Fruit fly (Drosophila melanogaster): ENCODE results near the gene Nep6.
A peak's percentile ranks its signal among the peaks of the same experiment; 100 is the strongest.

Gene Nep6

dm6 chrX:12752196-12752595 is 49.3 kb upstream of the Nep6 start (continued):
- TF ChIP-seq Hr39 (GFP tag; optimal IDR thresholded peaks at IDR 0.05) (peak; percentile 100), salr (GFP tag; optimal IDR thresholded peaks at IDR 0.05) (peak; percentile 99 to 100), CG9139 (GFP tag; optimal IDR thresholded peaks at IDR 0.05) (peak; percentile 99), Sox14 (GFP tag; optimal IDR thresholded peaks at IDR 0.05) (peak; percentile 100), CG6163 (GFP tag; IDR thresholded peaks at IDR 0.05) (peak; percentile 100), dsx (GFP tag; optimal IDR thresholded peaks at IDR 0.05; ENCODE audit: poor library complexity, severe bottlenecking) (peak; percentile 99), spab (GFP tag; optimal IDR thresholded peaks at IDR 0.05) (peak; percentile 100), CG6854 (GFP tag; optimal IDR thresholded peaks at IDR 0.05) (peak; percentile 99), Eip75B (GFP tag; optimal IDR thresholded peaks at IDR 0.05) (peak; percentile 100), Hr4 (GFP tag; optimal IDR thresholded peaks at IDR 0.05) (peak; percentile 94), CG8119 (GFP tag; IDR thresholded peaks at IDR 0.05) (peak; percentile 99), CG8319 (GFP tag; optimal IDR thresholded peaks at IDR 0.05) (peak; percentile 99), CG3919 (GFP tag; optimal IDR thresholded peaks at IDR 0.05) (peak; percentile 100), CG6808 (GFP tag; optimal IDR thresholded peaks at IDR 0.05) (peak; percentile 99), CG7368 (GFP tag; optimal IDR thresholded peaks at IDR 0.05) (peak; percentile 99), net (GFP tag; optimal IDR thresholded peaks at IDR 0.05) (peak; percentile 100)

dm6 chrX:12753602-12754347 is 47.7 kb upstream of the Nep6 start:
- TF ChIP-seq esn (GFP tag; optimal IDR thresholded peaks at IDR 0.05) (no peak), topi (GFP tag; optimal IDR thresholded peaks at IDR 0.05) (no peak), ss (GFP tag; optimal IDR thresholded peaks at IDR 0.05) (peak; percentile 47 to 84), OdsH (GFP tag; optimal IDR thresholded peaks at IDR 0.05) (no peak), Sox102F (GFP tag; optimal IDR thresholded peaks at IDR 0.05) (no peak), acj6 (GFP tag; optimal IDR thresholded peaks at IDR 0.05) (no peak), Eip75B (GFP tag; optimal IDR thresholded peaks at IDR 0.05) (no peak), CG8632 (GFP tag; optimal IDR thresholded peaks at IDR 0.05) (peak; percentile 53), Ets96B (tag; optimal IDR thresholded peaks at IDR 0.05) (peak; percentile 12), CG3919 (GFP tag; optimal IDR thresholded peaks at IDR 0.05) (no peak), CG7368 (GFP tag; optimal IDR thresholded peaks at IDR 0.05) (no peak), CG10669 (GFP tag; optimal IDR thresholded peaks at IDR 0.05) (peak; percentile 31), Eip78C (GFP tag) (peak; percentile 33), CG11294 (GFP tag; IDR thresholded peaks at IDR 0.05) (peak; percentile 32; the same call in 1 of the 2 replicates), achi (GFP tag; optimal IDR thresholded peaks at IDR 0.05) (no peak), Sox14 (GFP tag; optimal IDR thresholded peaks at IDR 0.05) (peak; percentile 78), CG8319 (GFP tag; optimal IDR thresholded peaks at IDR 0.05) (peak; percentile 28), net (GFP tag; optimal IDR thresholded peaks at IDR 0.05) (peak; percentile 45), vri (GFP tag; optimal IDR thresholded peaks at IDR 0.05) (peak; percentile 57), CG6163 (GFP tag; IDR thresholded peaks at IDR 0.05) (peak; percentile 58; the same call in 2 of the 3 replicates), Hr38 (GFP tag; optimal IDR thresholded peaks at IDR 0.05) (no peak), salr (GFP tag; optimal IDR thresholded peaks at IDR 0.05) (peak in 1 of 2 experiments; percentile 25), pdm3 (GFP tag; optimal IDR thresholded peaks at IDR 0.05) (no peak), Hr39 (GFP tag; optimal IDR thresholded peaks at IDR 0.05) (no peak), Gug (GFP tag; IDR thresholded peaks at IDR 0.05) (peak; percentile 37; the same call in 1 of the 2 replicates), fkh (GFP tag; optimal IDR thresholded peaks at IDR 0.05) (peak; percentile 92), svp (GFP tag) (peak; percentile 96), CG6276 (GFP tag; optimal IDR thresholded peaks at IDR 0.05) (peak; percentile 64), eg (GFP tag; IDR thresholded peaks at IDR 0.05) (peak; percentile 81), CG6808 (GFP tag; optimal IDR thresholded peaks at IDR 0.05) (peak; percentile 36), CG6792 (GFP tag; optimal IDR thresholded peaks at IDR 0.05) (peak; percentile 20), CG3032 (tag; optimal IDR thresholded peaks at IDR 0.05) (peak; percentile 4), CG15336 (GFP tag; IDR thresholded peaks at IDR 0.05) (peak; percentile 63), CG34406 (GFP tag; optimal IDR thresholded peaks at IDR 0.05) (no peak), Sox15 (GFP tag; optimal IDR thresholded peaks at IDR 0.05) (no peak), CG1621 (tag; optimal IDR thresholded peaks at IDR 0.05) (peak; percentile 44), Lpt (GFP tag; optimal IDR thresholded peaks at IDR 0.05) (peak; percentile 41), fd85E (GFP tag; optimal IDR thresholded peaks at IDR 0.05) (no peak), CG11762 (GFP tag; optimal IDR thresholded peaks at IDR 0.05; ENCODE audit: insufficient read depth) (no peak), CG8119 (GFP tag; IDR thresholded peaks at IDR 0.05) (peak; percentile 69), CG9139 (GFP tag; optimal IDR thresholded peaks at IDR 0.05) (peak; percentile 87), CG16779 (tag; optimal IDR thresholded peaks at IDR 0.05) (peak; percentile 65), CG6854 (GFP tag; optimal IDR thresholded peaks at IDR 0.05) (peak; percentile 71)

Measured in whole organism, prepupa.